Fruit fly (Drosophila melanogaster) whole organism, embryonic: Measurements from ENCODE around the gene prtp.
A peak's percentile ranks its signal among the peaks of the same experiment; 100 is the strongest.

Experiments used
- Adf1 ChIP-seq: fragments of 200-800 bp; sonication (Bioruptor generic); IDR thresholded peaks from 2 replicates; pipeline ENCODE4 v1.3.6; 2022; ENCODE audit warnings: missing biosample characterization, missing genetic modification characterization
- Aef1 ChIP-seq: fragments of 200-800 bp; sonication (Bioruptor generic); IDR thresholded peaks from 3 replicates; pipeline ENCODE4 v1.3.6; 2022; ENCODE audit warnings: missing biosample characterization, missing genetic modification characterization
- Bteb2 ChIP-seq: fragments of 200-800 bp; sonication (Bioruptor generic); optimal IDR thresholded peaks from 2 replicates; lab custom pipeline; 2016; ENCODE audit warnings: missing biosample characterization, missing genetic modification characterization
- CG12769 ChIP-seq: fragments of 200-800 bp; sonication (Bioruptor generic); optimal IDR thresholded peaks from 2 replicates; lab custom pipeline; 2019; ENCODE audit warnings: missing biosample characterization, mild to moderate bottlenecking, missing genetic modification characterization, moderate library complexity
- CG15073 ChIP-seq: fragments of 200-800 bp; sonication (Bioruptor generic); optimal IDR thresholded peaks from 2 replicates; lab custom pipeline; 2016; ENCODE audit warnings: missing biosample characterization, missing genetic modification characterization
- CG15479 ChIP-seq: fragments of 200-800 bp; sonication (Bioruptor generic); optimal IDR thresholded peaks from 3 replicates; lab custom pipeline; 2019; ENCODE audit warnings: missing biosample characterization, mild to moderate bottlenecking, missing genetic modification characterization, moderate library complexity
- CG16813 ChIP-seq: fragments of 200-800 bp; sonication (Bioruptor generic); IDR thresholded peaks from 3 replicates; pipeline ENCODE4 v1.3.6; 2022; ENCODE audit warnings: missing biosample characterization, missing genetic modification characterization; ENCODE audit not compliant: partially characterized antibody
- CG17359 ChIP-seq: fragments of 200-800 bp; sonication (Bioruptor generic); optimal IDR thresholded peaks from 3 replicates; lab custom pipeline; 2018; ENCODE audit warnings: missing biosample characterization, mild to moderate bottlenecking, missing genetic modification characterization, moderate library complexity
- CG2116 ChIP-seq: fragments of 200-800 bp; sonication (Bioruptor generic); optimal IDR thresholded peaks from 3 replicates; lab custom pipeline; 2018; ENCODE audit warnings: missing biosample characterization, mild to moderate bottlenecking, missing genetic modification characterization
- CG2678 ChIP-seq: fragments of 200-800 bp; sonication (Bioruptor generic); optimal IDR thresholded peaks from 3 replicates; lab custom pipeline; 2019; ENCODE audit warnings: missing biosample characterization, mild to moderate bottlenecking, missing genetic modification characterization, moderate library complexity
- CG3407 ChIP-seq: fragments of 200-800 bp; sonication (Bioruptor generic); optimal IDR thresholded peaks from 2 replicates; lab custom pipeline; 2018; ENCODE audit warnings: missing biosample characterization, mild to moderate bottlenecking, missing genetic modification characterization
- CG34376 ChIP-seq: fragments of 200-800 bp; sonication (Bioruptor generic); optimal IDR thresholded peaks from 2 replicates; lab custom pipeline; 2018; ENCODE audit warnings: missing biosample characterization, mild to moderate bottlenecking, missing genetic modification characterization
- CG8478 ChIP-seq: fragments of >200 bp; optimal IDR thresholded peaks from 2 replicates; lab custom pipeline; 2018
- CG9609 ChIP-seq: fragments of 200-800 bp; sonication (Bioruptor generic); optimal IDR thresholded peaks from 3 replicates; lab custom pipeline; 2016; ENCODE audit warnings: missing biosample characterization, missing genetic modification characterization
- CG9876 ChIP-seq: fragments of 200-800 bp; sonication (Bioruptor generic); optimal IDR thresholded peaks from 2 replicates; lab custom pipeline; 2016; ENCODE audit warnings: missing biosample characterization, missing genetic modification characterization
- Dip2 ChIP-seq: fragments of 200-800 bp; sonication (Bioruptor generic); IDR thresholded peaks from 2 replicates; pipeline ENCODE4 v1.3.6; 2022; ENCODE audit warnings: missing biosample characterization, missing genetic modification characterization
- Eip74EF ChIP-seq, 2 experiments: fragments of 200-800 bp in 1 of 2; fragments of >200 bp in 1 of 2; sonication (Bioruptor generic) in 1 of 2; optimal IDR thresholded peaks; 2 replicates each; lab custom pipeline; 2017 to 2019; ENCODE audit warnings: missing biosample characterization in 2 of 2, missing genetic modification characterization in 2 of 2, mild to moderate bottlenecking in 1 of 2, moderate library complexity in 1 of 2
- Fer1 ChIP-seq: fragments of 200-800 bp; sonication (Bioruptor generic); optimal IDR thresholded peaks from 2 replicates; lab custom pipeline; 2017; ENCODE audit warnings: missing biosample characterization, mild to moderate bottlenecking, missing genetic modification characterization
- Hand ChIP-seq: fragments of 200-800 bp; sonication (Bioruptor generic); optimal IDR thresholded peaks from 2 replicates; lab custom pipeline; 2017; ENCODE audit warnings: mild to moderate bottlenecking, missing biosample characterization, missing genetic modification reagents, missing genetic modification characterization
- Hmr ChIP-seq: fragments of 200-800 bp; sonication (Bioruptor generic); optimal IDR thresholded peaks from 3 replicates; lab custom pipeline; 2017; ENCODE audit warnings: mild to moderate bottlenecking, missing biosample characterization, missing genetic modification reagents, missing genetic modification characterization
- MBD-R2 ChIP-seq: fragments of 200-800 bp; sonication (Bioruptor generic); IDR thresholded peaks from 2 replicates; pipeline ENCODE4 v1.3.6; 2022; ENCODE audit warnings: missing biosample characterization, missing genetic modification characterization
- MESR4 ChIP-seq: fragments of 200-800 bp; sonication (Bioruptor generic); optimal IDR thresholded peaks from 2 replicates; lab custom pipeline; 2018; ENCODE audit warnings: missing biosample characterization, mild to moderate bottlenecking, missing genetic modification characterization, moderate library complexity
- Nf-YA ChIP-seq: fragments of 200-800 bp; sonication (Bioruptor generic); IDR thresholded peaks from 2 replicates; pipeline ENCODE4 v1.3.6; 2022; ENCODE audit warnings: missing biosample characterization, missing genetic modification characterization
- Pdp1 ChIP-seq, 2 experiments: fragments of 200-800 bp; sonication (Bioruptor generic); optimal IDR thresholded peaks; 3 replicates each; lab custom pipeline; 2016; ENCODE audit warnings: missing biosample characterization in 2 of 2, missing genetic modification characterization in 2 of 2, mild to moderate bottlenecking in 1 of 2, moderate library complexity in 1 of 2
- Rfx ChIP-seq: fragments of 200-800 bp; sonication (Bioruptor generic); IDR thresholded peaks from 2 replicates; pipeline ENCODE4 v1.3.6; 2022; ENCODE audit warnings: missing biosample characterization, missing genetic modification characterization
- Scr ChIP-seq: fragments of 200-800 bp; sonication (Bioruptor generic); IDR thresholded peaks from 2 replicates; pipeline ENCODE4 v1.3.6; 2022; ENCODE audit warnings: missing biosample characterization, missing genetic modification characterization; ENCODE audit not compliant: partially characterized antibody
- Stat92E ChIP-seq, 3 experiments: fragments of >200 bp in 2 of 3; fragments of 200-800 bp in 1 of 3; sonication (Bioruptor generic) in 1 of 3; optimal IDR thresholded peaks; 2 replicates each; lab custom pipeline; 2017 to 2019; ENCODE audit warnings: missing biosample characterization in 3 of 3, missing genetic modification characterization in 3 of 3, mild to moderate bottlenecking in 1 of 3, moderate library complexity in 1 of 3
- amos ChIP-seq: fragments of 200-800 bp; sonication (Bioruptor generic); IDR thresholded peaks from 2 replicates; pipeline ENCODE4 v1.3.6; 2022; ENCODE audit warnings: missing biosample characterization, missing genetic modification characterization; ENCODE audit not compliant: partially characterized antibody
- cg ChIP-seq: fragments of 200-800 bp; sonication (Bioruptor generic); optimal IDR thresholded peaks from 3 replicates; lab custom pipeline; 2019; ENCODE audit warnings: missing biosample characterization, mild to moderate bottlenecking, missing genetic modification characterization, moderate library complexity
- chinmo ChIP-seq: fragments of 200-800 bp; sonication (Bioruptor generic); IDR thresholded peaks from 4 replicates; pipeline ENCODE4 v1.3.6; 2022; ENCODE audit warnings: missing biosample characterization, missing genetic modification characterization; ENCODE audit not compliant: partially characterized antibody
- chm ChIP-seq: fragments of 200-800 bp; sonication (Bioruptor generic); IDR thresholded peaks from 2 replicates; pipeline ENCODE4 v1.3.6; 2022; ENCODE audit warnings: missing biosample characterization, missing genetic modification characterization
- dimm ChIP-seq: fragments of 200-800 bp; sonication (Bioruptor generic); IDR thresholded peaks from 2 replicates; pipeline ENCODE4 v1.3.6; 2022; ENCODE audit warnings: missing biosample characterization, missing genetic modification characterization
- emc ChIP-seq: fragments of 200-800 bp; sonication (Bioruptor generic); optimal IDR thresholded peaks from 2 replicates; lab custom pipeline; 2016; ENCODE audit warnings: missing biosample characterization, missing genetic modification characterization
- exex ChIP-seq: fragments of 200-800 bp; sonication (Bioruptor generic); optimal IDR thresholded peaks from 4 replicates; lab custom pipeline; 2018; ENCODE audit warnings: missing biosample characterization, mild to moderate bottlenecking, missing genetic modification characterization, moderate library complexity
- inv ChIP-seq: fragments of 200-800 bp; sonication (Bioruptor generic); IDR thresholded peaks from 2 replicates; pipeline ENCODE4 v1.3.6; 2022; ENCODE audit warnings: missing biosample characterization, missing genetic modification characterization; ENCODE audit not compliant: partially characterized antibody
- lilli ChIP-seq: fragments of 200-800 bp; sonication (Bioruptor generic); optimal IDR thresholded peaks from 3 replicates; lab custom pipeline; 2016; ENCODE audit warnings: missing biosample characterization, missing genetic modification characterization
- phol ChIP-seq: fragments of 200-800 bp; sonication (Bioruptor generic); optimal IDR thresholded peaks from 3 replicates; lab custom pipeline; 2018; ENCODE audit warnings: missing biosample characterization, mild to moderate bottlenecking, missing genetic modification characterization, moderate library complexity
- prd ChIP-seq, 3 experiments: fragments of >200 bp in 2 of 3; fragments of 200-800 bp in 1 of 3; sonication (Bioruptor generic) in 1 of 3; optimal IDR thresholded peaks in 2 of 3; IDR thresholded peaks in 1 of 3; 2 replicates in 2 of 3; 3 replicates in 1 of 3; pipeline versions ENCODE4 v1.3.6 to Lab custom; 2017 to 2022; ENCODE audit warnings: missing biosample characterization in 1 of 3, missing genetic modification characterization in 1 of 3
- sd ChIP-seq: fragments of 200-800 bp; sonication (Bioruptor generic); optimal IDR thresholded peaks from 3 replicates; lab custom pipeline; 2018; ENCODE audit warnings: missing biosample characterization, mild to moderate bottlenecking, missing genetic modification characterization, moderate library complexity
- twi ChIP-seq: fragments of 200-800 bp; optimal IDR thresholded peaks from 2 replicates; lab custom pipeline; 2019; ENCODE audit warnings: missing biosample characterization, mild to moderate bottlenecking, missing genetic modification characterization, moderate library complexity
- unc-4 ChIP-seq: fragments of 200-800 bp; sonication (Bioruptor generic); IDR thresholded peaks from 2 replicates; pipeline ENCODE4 v1.3.6; 2022; ENCODE audit warnings: missing biosample characterization, missing genetic modification characterization; ENCODE audit not compliant: partially characterized antibody
- vnd ChIP-seq: fragments of 200-800 bp; sonication (Bioruptor generic); IDR thresholded peaks from 3 replicates; pipeline ENCODE4 v1.3.6; 2022; ENCODE audit warnings: missing biosample characterization, missing genetic modification characterization; ENCODE audit not compliant: partially characterized antibody
- zf30C ChIP-seq: fragments of 200-800 bp; sonication (Bioruptor generic); optimal IDR thresholded peaks from 3 replicates; lab custom pipeline; 2018; ENCODE audit warnings: missing biosample characterization, mild to moderate bottlenecking, missing genetic modification characterization

The prtp gene

DNA sequence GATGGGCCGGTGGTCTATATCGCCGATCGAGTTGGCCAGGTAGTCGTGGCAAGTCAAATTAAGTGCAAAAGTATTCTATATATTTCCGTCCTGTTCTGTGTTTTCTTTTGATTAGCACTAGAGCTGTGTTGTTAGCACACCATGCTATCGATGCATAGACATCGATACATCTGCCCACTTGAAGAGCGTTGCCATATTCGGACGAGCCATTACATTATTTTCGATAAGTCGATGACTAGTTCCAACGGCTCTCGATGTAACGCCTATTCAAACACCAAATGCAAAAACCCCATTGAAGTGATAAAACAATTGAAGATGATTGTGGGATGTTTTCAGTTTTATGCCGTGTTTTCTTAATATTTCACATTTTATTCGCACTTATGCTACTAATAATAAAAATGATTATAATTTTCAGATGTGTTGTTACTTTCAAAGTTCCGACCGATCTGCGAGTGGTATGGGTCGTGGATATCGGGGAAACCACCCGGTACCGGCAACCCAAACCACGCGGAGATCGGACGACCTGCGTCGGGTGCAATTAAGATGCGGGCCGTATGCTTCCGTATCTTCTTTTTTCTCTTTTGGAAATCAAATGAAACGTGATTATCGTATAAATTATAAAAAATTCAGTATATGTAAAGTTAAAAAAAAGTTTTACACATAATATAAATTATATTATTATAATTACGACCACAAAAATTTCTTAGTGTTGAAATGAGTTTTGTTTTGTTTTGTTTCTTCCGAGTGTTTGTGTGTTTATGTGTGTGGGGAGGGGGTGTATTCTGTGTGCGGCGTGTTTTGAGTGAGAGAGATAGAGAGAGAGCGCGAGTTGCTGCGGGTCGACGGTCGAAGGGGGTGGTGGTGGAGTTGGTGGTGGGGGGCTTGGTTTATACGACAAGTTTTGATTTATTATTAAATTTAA lies 6.5 kb upstream of the prtp start, which contains the start of gene FucT6 (continued):
- TF ChIP-seq Nf-YA (no peak), MESR4 (GFP tag; lab: Kevin White, UChicago) (peak; percentile 78)

DNA sequence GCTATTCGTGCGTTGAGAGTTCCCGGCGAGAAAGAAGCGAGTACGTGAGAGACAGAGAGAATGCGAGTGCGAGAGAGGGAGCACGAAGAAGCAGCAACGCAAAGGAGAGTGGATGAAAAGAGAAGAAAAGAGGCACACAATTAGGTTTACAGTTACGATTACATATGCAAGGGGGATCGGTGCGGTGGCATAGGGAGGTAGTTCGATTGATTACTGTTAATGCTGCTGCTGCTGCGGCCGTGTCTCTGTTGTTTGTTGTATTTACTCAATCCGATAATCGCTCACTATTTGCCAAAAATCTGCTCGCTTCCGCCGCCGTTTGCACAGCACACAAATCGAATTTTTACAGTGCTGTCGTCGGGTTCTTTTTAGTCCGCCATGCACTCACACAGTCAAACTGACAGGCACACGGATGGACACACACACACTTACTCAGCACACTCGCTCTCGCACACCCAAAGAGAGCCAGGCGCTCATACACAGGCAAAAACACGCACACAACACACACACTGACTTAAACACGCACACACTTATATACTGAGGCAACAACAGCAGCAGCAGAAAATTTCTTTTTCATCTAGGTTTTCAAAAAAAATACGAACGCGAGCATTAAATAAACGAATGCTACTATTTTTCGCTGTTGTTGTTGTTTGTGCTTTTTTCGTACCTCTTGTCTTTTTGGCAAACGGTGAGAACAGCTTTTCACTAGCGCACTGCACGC lies 2.6 kb upstream of the prtp start:
- TF ChIP-seq exex (tag; lab: Kevin White, UChicago) (peak; percentile 84), inv (GFP tag; lab: Robert Waterston, UW) (no peak), Adf1 (GFP tag; lab: Robert Waterston, UW) (peak; percentile 4; the same call in 1 of the 2 replicates), CG12769 (tag; lab: Kevin White, UChicago) (peak; percentile 30), CG9609 (GFP tag; lab: Kevin White, UChicago) (no peak), Bteb2 (GFP tag; lab: Kevin White, UChicago) (no peak), sd (tag; lab: Kevin White, UChicago) (peak; percentile 0), CG16813 (no peak), CG2678 (tag; lab: Kevin White, UChicago) (peak; percentile 37), phol (tag; lab: Kevin White, UChicago) (no peak), prd (optimal IDR thresholded peaks at IDR 0.05; lab: Kevin White, UChicago) (no peak), prd (GFP tag; IDR thresholded peaks at IDR 0.05; lab: Robert Waterston, UW) (no peak), chm (GFP tag; lab: Robert Waterston, UW) (peak; percentile 13; the same call in 1 of the 2 replicates), Rfx (GFP tag; lab: Robert Waterston, UW) (0 out of 2 replicates have a peak, but pooled peaks have one; percentile 18), CG9876 (GFP tag; lab: Kevin White, UChicago) (no peak), cg (GFP tag; lab: Kevin White, UChicago) (peak; percentile 99), unc-4 (GFP tag; lab: Robert Waterston, UW) (no peak), vnd (GFP tag; lab: Robert Waterston, UW) (no peak), emc (no peak), CG2116 (GFP tag; lab: Kevin White, UChicago) (peak; percentile 2), dimm (GFP tag; lab: Robert Waterston, UW) (no peak), amos (GFP tag; lab: Robert Waterston, UW) (no peak), Aef1 (GFP tag; lab: Robert Waterston, UW) (no peak), lilli (GFP tag; lab: Kevin White, UChicago) (no peak), CG17359 (tag; lab: Kevin White, UChicago) (no peak), CG8478 (peak; percentile 86), MBD-R2 (GFP tag; lab: Robert Waterston, UW) (peak; percentile 10; the same call in 1 of the 2 replicates), twi (tag; lab: Kevin White, UChicago) (no peak), Pdp1 (GFP tag; optimal IDR thresholded peaks at IDR 0.05; lab: Kevin White, UChicago) (peak in 1 of 2 experiments; percentile 82), Dip2 (GFP tag; lab: Robert Waterston, UW) (no peak), chinmo (GFP tag; lab: Robert Waterston, UW) (peak; percentile 79; the same call in 3 of the 4 replicates), CG15479 (GFP tag; lab: Kevin White, UChicago) (peak; percentile 5), Hand (GFP tag; lab: Kevin White, UChicago) (peak; percentile 63), Fer1 (peak; percentile 21), Scr (GFP tag; lab: Robert Waterston, UW) (peak; percentile 9; the same call in 1 of the 2 replicates), Hmr (peak; percentile 49), Stat92E (GFP tag; optimal IDR thresholded peaks at IDR 0.05; lab: Kevin White, UChicago) (peak in 1 of 3 experiments; percentile 85), CG15073 (GFP tag; lab: Kevin White, UChicago) (peak; percentile 3), zf30C (GFP tag; lab: Kevin White, UChicago) (peak; percentile 3), CG3407 (GFP tag; lab: Kevin White, UChicago) (no peak), CG34376 (GFP tag; lab: Kevin White, UChicago) (peak; percentile 35), Eip74EF (GFP tag; optimal IDR thresholded peaks at IDR 0.05; lab: Kevin White, UChicago) (peak in 1 of 2 experiments; percentile 57)
